Worm (Caenorhabditis elegans) whole organism, young adult: Measurements from ENCODE around the gene unc-76.
"Not testable (repeated sequence)": the region's sequence is repeated elsewhere in the genome, so short reads cannot be mapped to it uniquely, and the experiment has no call there.

Experiments
- B0019.2 ChIP-seq: fragments of 200-800 bp; sonication (Bioruptor generic); conservative IDR thresholded peaks from 2 replicates; pipeline ENCODE4 v1.3.6; 2022; ENCODE audit warnings: missing genetic modification reagents, missing genetic modification characterization, missing compliant biosample characterization
- B0336.3 ChIP-seq: fragments of 200-800 bp; sonication (Bioruptor generic); IDR thresholded peaks from 2 replicates; pipeline ENCODE4 v1.3.6; 2022; ENCODE audit warnings: missing genetic modification characterization, missing compliant biosample characterization
- F57C9.4 ChIP-seq: sonication (generic microtip); optimal IDR thresholded peaks from 2 replicates; lab custom pipeline; 2017; ENCODE audit warnings: mild to moderate bottlenecking, missing genetic modification characterization, missing compliant biosample characterization
- T07F8.4 ChIP-seq: sonication (generic microtip); optimal IDR thresholded peaks from 2 replicates; lab custom pipeline; 2016; ENCODE audit warnings: mild to moderate bottlenecking, missing genetic modification characterization, moderate library complexity, missing compliant biosample characterization
- Y53F4B.3 ChIP-seq: fragments of 200-800 bp; sonication (Bioruptor generic); IDR thresholded peaks from 2 replicates; pipeline ENCODE4 v1.3.6; 2022; ENCODE audit warnings: missing genetic modification reagents, missing genetic modification characterization, missing compliant biosample characterization
- Y79H2A.3 ChIP-seq: fragments of 200-800 bp; sonication (Bioruptor generic); conservative IDR thresholded peaks from 2 replicates; pipeline ENCODE4 v1.3.6; 2022; ENCODE audit warnings: missing genetic modification reagents, missing genetic modification characterization, missing compliant biosample characterization
- ama-1 ChIP-seq, 3 experiments: fragments of 150-350 bp in 1 of 3; sonication (generic microtip) in 2 of 3; optimal IDR thresholded peaks; 2 replicates each; lab custom pipeline; 2014 to 2018; ENCODE audit warnings: missing biosample characterization in 2 of 3, missing genetic modification characterization in 2 of 3, missing genetic modification reagents in 2 of 3
- attf-3 ChIP-seq: fragments of 200-800 bp; sonication (Bioruptor generic); conservative IDR thresholded peaks from 2 replicates; pipeline ENCODE4 v1.3.6; 2022; ENCODE audit warnings: missing genetic modification reagents, missing genetic modification characterization, missing compliant biosample characterization
- bed-2 ChIP-seq: fragments of 200-800 bp; sonication (Bioruptor generic); IDR thresholded peaks from 2 replicates; pipeline ENCODE4 v1.3.6; 2022; ENCODE audit warnings: missing genetic modification reagents, missing genetic modification characterization, missing compliant biosample characterization
- cebp-1 ChIP-seq, 2 experiments: fragments of 200-800 bp in 1 of 2; sonication (Bioruptor generic) in 1 of 2; sonication (generic microtip) in 1 of 2; IDR thresholded peaks in 1 of 2; optimal IDR thresholded peaks in 1 of 2; 2 replicates each; pipeline versions ENCODE4 v1.3.6 to Lab custom; 2017 to 2022; ENCODE audit warnings: missing compliant biosample characterization in 2 of 2, missing genetic modification characterization in 2 of 2, mild to moderate bottlenecking in 1 of 2, missing genetic modification reagents in 1 of 2, moderate library complexity in 1 of 2
- ceh-100 ChIP-seq: fragments of 200-800 bp; sonication (Bioruptor generic); IDR thresholded peaks from 2 replicates; pipeline ENCODE4 v1.3.6; 2022; ENCODE audit warnings: missing genetic modification reagents, missing genetic modification characterization, missing compliant biosample characterization
- ceh-58 ChIP-seq: fragments of 200-800 bp; sonication (Bioruptor generic); IDR thresholded peaks from 2 replicates; pipeline ENCODE4 v1.3.6; 2022; ENCODE audit warnings: missing genetic modification characterization, missing compliant biosample characterization
- chd-7 ChIP-seq: sonication (generic microtip); optimal IDR thresholded peaks from 2 replicates; lab custom pipeline; 2016; ENCODE audit warnings: mild to moderate bottlenecking, missing genetic modification characterization, moderate library complexity, missing compliant biosample characterization
- efl-1 ChIP-seq: fragments of 150-350 bp; optimal IDR thresholded peaks from 2 replicates; lab custom pipeline; 2014; ENCODE audit warnings: missing biosample characterization, missing genetic modification reagents, missing genetic modification characterization
- gei-17 ChIP-seq: fragments of 200-800 bp; sonication (Bioruptor generic); optimal IDR thresholded peaks from 2 replicates; lab custom pipeline; 2018; ENCODE audit warnings: mild to moderate bottlenecking, missing genetic modification characterization, missing compliant biosample characterization
- him-1 ChIP-seq: sonication (generic microtip); optimal IDR thresholded peaks from 2 replicates; lab custom pipeline; 2016; ENCODE audit warnings: missing genotype, missing genetic modification reagents, missing genetic modification characterization, missing compliant biosample characterization
- hmg-1.2 ChIP-seq: fragments of 200-800 bp; sonication (Bioruptor generic); IDR thresholded peaks from 2 replicates; pipeline ENCODE4 v1.3.6; 2022; ENCODE audit warnings: missing genetic modification reagents, missing genetic modification characterization, missing compliant biosample characterization
- let-526 ChIP-seq: fragments of 200-800 bp; sonication (Bioruptor generic); IDR thresholded peaks from 2 replicates; pipeline ENCODE4 v1.3.6; 2022; ENCODE audit warnings: missing genetic modification reagents, missing genetic modification characterization, missing compliant biosample characterization
- lin-26 ChIP-seq: fragments of 200-800 bp; sonication (Bioruptor generic); IDR thresholded peaks from 2 replicates; pipeline ENCODE4 v1.3.6; 2022; ENCODE audit warnings: missing genetic modification reagents, missing genetic modification characterization, missing compliant biosample characterization
- lsy-27 ChIP-seq: sonication (generic microtip); optimal IDR thresholded peaks from 2 replicates; lab custom pipeline; 2017; ENCODE audit warnings: missing genetic modification characterization, mild to moderate bottlenecking, missing compliant biosample characterization, antibody characterized with exemption, missing genotype, borderline replicate concordance; ENCODE audit not compliant: insufficient read depth
- nhr-120 ChIP-seq: fragments of 200-800 bp; sonication (Bioruptor generic); IDR thresholded peaks from 2 replicates; pipeline ENCODE4 v1.3.6; 2022; ENCODE audit warnings: missing genetic modification characterization, missing compliant biosample characterization
- nhr-179 ChIP-seq: sonication (generic microtip); optimal IDR thresholded peaks from 2 replicates; lab custom pipeline; 2016; ENCODE audit warnings: mild to moderate bottlenecking, missing genetic modification characterization, missing compliant biosample characterization
- nhr-90 ChIP-seq: sonication (generic microtip); optimal IDR thresholded peaks from 2 replicates; lab custom pipeline; 2016; ENCODE audit warnings: missing genotype, mild to moderate bottlenecking, missing genetic modification characterization, missing compliant biosample characterization
- rcor-1 ChIP-seq: fragments of 200-800 bp; sonication (Bioruptor generic); IDR thresholded peaks from 2 replicates; pipeline ENCODE4 v1.3.6; 2022; ENCODE audit warnings: missing genetic modification reagents, missing genetic modification characterization, missing compliant biosample characterization
- snpc-1.3 ChIP-seq: sonication (generic microtip); optimal IDR thresholded peaks from 2 replicates; lab custom pipeline; 2017; ENCODE audit warnings: missing genetic modification characterization, mild to moderate bottlenecking, missing compliant biosample characterization, antibody characterized with exemption, moderate library complexity, missing genotype, missing genetic modification reagents; ENCODE audit not compliant: insufficient read depth
- snpc-3.4 ChIP-seq: sonication (generic microtip); optimal IDR thresholded peaks from 2 replicates; lab custom pipeline; 2017; ENCODE audit warnings: missing genetic modification characterization, mild to moderate bottlenecking, missing compliant biosample characterization, antibody characterized with exemption, moderate library complexity, missing genotype, missing genetic modification reagents
- tbp1 ChIP-seq: fragments of 200-800 bp; sonication (Bioruptor generic); optimal IDR thresholded peaks from 2 replicates; lab custom pipeline; 2018; ENCODE audit warnings: mild to moderate bottlenecking, missing genetic modification characterization, missing compliant biosample characterization
- unc-130 ChIP-seq: sonication (generic microtip); optimal IDR thresholded peaks from 2 replicates; lab custom pipeline; 2016; ENCODE audit warnings: missing genetic modification reagents, missing genetic modification characterization, missing compliant biosample characterization
- zim-3 ChIP-seq: sonication (generic microtip); optimal IDR thresholded peaks from 2 replicates; lab custom pipeline; 2017; ENCODE audit warnings: mild to moderate bottlenecking, missing genetic modification characterization, moderate library complexity, missing compliant biosample characterization
- ztf-18 ChIP-seq: sonication (generic microtip); optimal IDR thresholded peaks from 2 replicates; lab custom pipeline; 2016; ENCODE audit warnings: missing genotype, mild to moderate bottlenecking, missing genetic modification characterization, missing compliant biosample characterization
- ztf-25 ChIP-seq: fragments of 200-800 bp; sonication (Bioruptor generic); IDR thresholded peaks from 2 replicates; pipeline ENCODE4 v1.3.6; 2022; ENCODE audit warnings: missing genetic modification reagents, missing genetic modification characterization, missing compliant biosample characterization
- ztf-28 ChIP-seq: fragments of 200-800 bp; sonication (Bioruptor generic); IDR thresholded peaks from 2 replicates; pipeline ENCODE4 v1.3.6; 2022; ENCODE audit warnings: missing genetic modification reagents, missing genetic modification characterization, missing compliant biosample characterization

The unc-76 gene

ce11 chrV:15036769-15037168, 34.8 kb upstream of the unc-76 start, which contains the start of gene melo-3:
Gene melo-3, minus strand, starts transcription at chrV:15036869.
- TF ChIP-seq ceh-58; B0336.3 (GFP tag; lab: Robert Waterston, UW); Y79H2A.3 (GFP tag; lab: Robert Waterston, UW): not testable (repeated sequence)
- TF ChIP-seq, all 124 proteins: peak for 0; not testable (repeated sequence) for 124

ce11 chrV:15048107-15048506, 23.5 kb upstream of the unc-76 start, which contains the start of gene sdc-3:
Gene sdc-3, minus strand, starts transcription at chrV:15048207.
- TF ChIP-seq snpc-1.3 (tag; lab: Kevin White, UChicago), result no peak
- no peak for TF ChIP-seq bed-2 (GFP tag; lab: Robert Waterston, UW)
- no peak for TF ChIP-seq chd-7 (tag; lab: Kevin White, UChicago)
- TF ChIP-seq hmg-1.2, result peak; percentile 76; the same call in 1 of the 2 replicates

ce11 chrV:15051720-15052119, 19.8 kb upstream of the unc-76 start:
- TF ChIP-seq zim-3 (tag; lab: Kevin White, UChicago), result no peak
- no peak for TF ChIP-seq ama-1 (optimal IDR thresholded peaks at IDR 0.05; lab: Kevin White, UChicago)
- TF ChIP-seq ama-1 (GFP tag; optimal IDR thresholded peaks at IDR 0.05; lab: Kevin White, UChicago), result no peak

- TF ChIP-seq let-526 (no peak), cebp-1 (GFP tag; IDR thresholded peaks at IDR 0.05; lab: Robert Waterston, UW) (0 out of 2 replicates have a peak, but pooled peaks have one; percentile 26), cebp-1 (tag; optimal IDR thresholded peaks at IDR 0.05; lab: Kevin White, UChicago) (no peak), tbp1 (GFP tag; lab: Kevin White, UChicago) (no peak)
Measured at ce11 chrV:15052368-15052767, 19.2 kb upstream of the unc-76 start, which contains the start of the genes fbxa-82 and C25D7.5. Gene fbxa-82, minus strand, starts transcription at chrV:15052530. Gene C25D7.5, plus strand, starts transcription at chrV:15052650.

ce11 chrV:15054733-15055132, 16.8 kb upstream of the unc-76 start:
- TF ChIP-seq B0019.2 (GFP tag; lab: Robert Waterston, UW) (no peak), snpc-3.4 (no peak), F57C9.4 (tag; lab: Kevin White, UChicago) (no peak), unc-130 (GFP tag; lab: Kevin White, UChicago) (no peak), nhr-179 (tag; lab: Kevin White, UChicago) (no peak), attf-3 (GFP tag; lab: Robert Waterston, UW) (no peak), lsy-27 (no peak), nhr-120 (GFP tag; lab: Robert Waterston, UW) (no peak), gei-17 (GFP tag; lab: Kevin White, UChicago) (no peak), ztf-18 (tag; lab: Kevin White, UChicago) (no peak), efl-1 (GFP tag; lab: Kevin White, UChicago) (no peak), Y53F4B.3 (GFP tag; lab: Robert Waterston, UW) (no peak), lin-26 (GFP tag; lab: Robert Waterston, UW) (no peak), nhr-90 (tag; lab: Kevin White, UChicago) (no peak), ztf-25 (no peak), ceh-100 (GFP tag; lab: Robert Waterston, UW) (no peak), ztf-28 (no peak), rcor-1 (GFP tag; lab: Robert Waterston, UW) (no peak), T07F8.4 (no peak), him-1 (tag; lab: Kevin White, UChicago) (no peak)
